Fruit fly (Drosophila melanogaster): ENCODE data around the gene CG15760.
A peak's percentile ranks its signal among the peaks of the same experiment; 100 is the strongest.

Gene CG15760

DNA sequence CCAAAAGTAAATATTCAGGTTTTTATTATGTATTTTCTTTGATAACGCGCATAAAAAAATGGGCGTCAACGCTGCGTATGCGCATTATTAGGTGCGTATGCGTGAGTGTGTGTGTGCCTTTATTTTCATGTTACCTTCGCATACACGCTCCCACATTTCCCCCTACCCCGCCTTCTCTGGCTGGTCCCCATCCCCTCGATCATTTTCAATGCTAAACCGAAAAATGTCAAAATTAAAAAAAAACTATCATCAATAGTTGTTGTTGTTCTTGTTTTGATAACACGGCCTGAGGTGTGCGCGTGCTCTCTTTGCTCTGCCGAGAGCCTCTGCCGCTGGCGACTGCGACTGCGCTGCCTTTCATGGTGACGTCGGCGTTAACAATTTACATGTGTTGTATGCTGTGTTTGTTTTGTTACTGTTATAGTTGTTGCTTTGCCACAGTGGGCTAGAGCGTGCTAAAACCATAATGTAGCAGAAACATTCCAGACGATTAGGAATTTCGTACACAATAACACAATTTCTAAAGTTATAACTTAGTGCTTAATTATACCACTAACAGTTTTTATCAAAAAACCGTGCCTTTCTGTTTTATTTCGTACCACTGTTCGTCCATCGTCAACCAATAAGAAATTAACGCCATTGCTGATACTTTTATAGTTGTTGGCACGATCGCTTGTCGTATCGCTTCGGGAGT is 29.4 kb upstream of the CG15760 start (continued):
- TF ChIP-seq CG4820 (GFP tag; optimal IDR thresholded peaks at IDR 0.05) (peak; percentile 98), p53 (GFP tag; optimal IDR thresholded peaks at IDR 0.05) (peak; percentile 96), twi (tag; optimal IDR thresholded peaks at IDR 0.05) (peak; percentile 96), CG17359 (tag; optimal IDR thresholded peaks at IDR 0.05) (peak; percentile 99), CG6689 (GFP tag; IDR thresholded peaks at IDR 0.05) (peak; percentile 99), stwl (tag; optimal IDR thresholded peaks at IDR 0.05) (peak; percentile 52), scrt (GFP tag; optimal IDR thresholded peaks at IDR 0.05) (peak; percentile 96), CG12769 (tag; optimal IDR thresholded peaks at IDR 0.05) (peak; percentile 99), tup (GFP tag; optimal IDR thresholded peaks at IDR 0.05) (peak; percentile 98), CG12942 (GFP tag; optimal IDR thresholded peaks at IDR 0.05) (peak; percentile 97), tap (tag; optimal IDR thresholded peaks at IDR 0.05) (peak; percentile 99), Deaf1 (tag; optimal IDR thresholded peaks at IDR 0.05) (peak; percentile 99), CG13296 (GFP tag; optimal IDR thresholded peaks at IDR 0.05) (peak; percentile 99), fd96Cb (tag; optimal IDR thresholded peaks at IDR 0.05) (peak; percentile 99), sisA (GFP tag; IDR thresholded peaks at IDR 0.05) (peak; percentile 99), CG9727 (GFP tag; optimal IDR thresholded peaks at IDR 0.05) (peak; percentile 97), pan (optimal IDR thresholded peaks at IDR 0.05) (no peak), pan (GFP tag; optimal IDR thresholded peaks at IDR 0.05 in 1 of 2, IDR thresholded peaks at IDR 0.05 in 1 of 2) (peak in 1 of 2 experiments; percentile 99), her (GFP tag; optimal IDR thresholded peaks at IDR 0.05) (peak; percentile 97), CG2116 (GFP tag; optimal IDR thresholded peaks at IDR 0.05) (peak; percentile 85), Fer1 (GFP tag; optimal IDR thresholded peaks at IDR 0.05) (peak; percentile 99), CG18476 (GFP tag; optimal IDR thresholded peaks at IDR 0.05) (peak; percentile 98), CG6654 (GFP tag; optimal IDR thresholded peaks at IDR 0.05) (peak; percentile 92), Stat92E (GFP tag; optimal IDR thresholded peaks at IDR 0.05) (peak in 1 of 3 experiments; percentile 95), CG6175 (GFP tag; IDR thresholded peaks at IDR 0.05) (peak; percentile 97), klu (GFP tag; IDR thresholded peaks at IDR 0.05) (peak; percentile 96), HLH3B (GFP tag; IDR thresholded peaks at IDR 0.05) (peak; percentile 99), phol (tag; optimal IDR thresholded peaks at IDR 0.05) (peak; percentile 98), CG13775 (GFP tag; optimal IDR thresholded peaks at IDR 0.05) (peak; percentile 95), CG11696 (GFP tag; IDR thresholded peaks at IDR 0.05) (peak; percentile 96), rib (GFP tag; IDR thresholded peaks at IDR 0.05) (peak; percentile 98), insv (GFP tag; optimal IDR thresholded peaks at IDR 0.05) (peak; percentile 51 to 79), Ets65A (GFP tag) (peak; percentile 100), Ets97D (GFP tag; optimal IDR thresholded peaks at IDR 0.05) (peak; percentile 93), Sin3A (optimal IDR thresholded peaks at IDR 0.05) (no peak), Spps (tag; optimal IDR thresholded peaks at IDR 0.05) (peak; percentile 97), TFAM (GFP tag; optimal IDR thresholded peaks at IDR 0.05) (peak; percentile 93), CG10543 (GFP tag; optimal IDR thresholded peaks at IDR 0.05) (peak; percentile 98), dysf (GFP tag; IDR thresholded peaks at IDR 0.05) (peak; percentile 99), dmrt99B (tag; optimal IDR thresholded peaks at IDR 0.05) (peak; percentile 100), CG3995 (GFP tag; optimal IDR thresholded peaks at IDR 0.05) (peak; percentile 80), CG4328 (GFP tag; optimal IDR thresholded peaks at IDR 0.05) (peak; percentile 97), NC2α (GFP tag; optimal IDR thresholded peaks at IDR 0.05) (peak; percentile 98), Sry-δ (GFP tag; optimal IDR thresholded peaks at IDR 0.05) (peak; percentile 77), Dip3 (GFP tag; optimal IDR thresholded peaks at IDR 0.05) (peak; percentile 98), disco-r (GFP tag; optimal IDR thresholded peaks at IDR 0.05) (peak; percentile 98), esg (GFP tag; conservative IDR thresholded peaks at IDR 0.05) (peak; percentile 98), dpn (GFP tag; optimal IDR thresholded peaks at IDR 0.05) (peak; percentile 99), nerfin-1 (tag; optimal IDR thresholded peaks at IDR 0.05) (peak; percentile 96), gsb (GFP tag; IDR thresholded peaks at IDR 0.05) (peak; percentile 98)
